Fruit fly (Drosophila melanogaster): Measurements from ENCODE around the gene CG32081.

The CG32081 gene

DNA sequence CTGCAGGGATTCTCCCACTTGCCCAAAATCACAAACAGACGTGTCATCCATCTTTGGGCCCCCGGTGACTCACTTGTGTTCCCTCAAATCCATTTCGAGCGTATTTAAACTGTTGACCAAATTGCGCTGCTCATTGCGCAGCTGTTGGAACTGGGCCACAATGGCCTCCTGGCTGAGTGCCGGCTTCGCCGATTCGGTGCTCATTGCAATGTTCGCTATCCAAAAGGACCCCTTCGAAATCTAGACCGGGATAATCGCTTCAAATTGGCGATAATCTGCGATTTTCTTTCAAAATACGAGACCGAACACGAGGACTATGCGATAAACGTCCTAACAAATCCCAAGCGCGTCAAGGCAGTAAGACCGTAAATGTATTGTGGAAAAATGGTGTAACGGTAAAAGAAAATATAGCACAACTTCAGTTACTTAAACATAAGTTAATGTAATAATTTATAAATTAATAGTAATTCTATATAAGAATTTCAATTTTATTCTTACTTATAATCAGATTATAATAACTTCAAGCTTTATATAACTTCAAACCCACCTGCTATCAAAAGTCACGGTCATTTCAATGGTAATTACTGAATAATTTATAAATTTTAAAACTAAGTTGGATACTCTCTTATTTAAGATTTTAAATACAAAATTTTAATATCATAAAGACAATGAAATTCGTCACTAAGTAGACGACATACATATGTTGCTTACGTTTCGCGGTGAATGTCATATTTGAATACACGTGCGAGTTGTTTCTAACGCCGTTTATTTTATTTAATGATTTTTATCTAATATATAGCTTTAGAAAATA, 46.9 kb downstream of the CG32081 start, which contains the start of the genes Pfdn2 and Noc1 (continued):
- no peak for TF ChIP-seq CG9876 (GFP tag; optimal IDR thresholded peaks at IDR 0.05)
- no peak for TF ChIP-seq BtbVII (GFP tag; optimal IDR thresholded peaks at IDR 0.05)
- peak; percentile 53 for TF ChIP-seq fd3F (GFP tag; optimal IDR thresholded peaks at IDR 0.05)
- no peak; the same call in 1 of the 2 replicates for TF ChIP-seq Bgb (GFP tag; IDR thresholded peaks at IDR 0.05; ENCODE audit: partially characterized antibody)
- peak; percentile 76 for TF ChIP-seq Sox102F (GFP tag; optimal IDR thresholded peaks at IDR 0.05)
- TF ChIP-seq CG12744 (GFP tag; optimal IDR thresholded peaks at IDR 0.05), result no peak
- peak; percentile 55 for TF ChIP-seq CG17829 (tag; optimal IDR thresholded peaks at IDR 0.05)
- TF ChIP-seq TFAM (GFP tag; optimal IDR thresholded peaks at IDR 0.05), result no peak
- TF ChIP-seq tx (GFP tag; optimal IDR thresholded peaks at IDR 0.05), result no peak
- no peak for TF ChIP-seq Antp (GFP tag; optimal IDR thresholded peaks at IDR 0.05)
- no peak for TF ChIP-seq eve (GFP tag; optimal IDR thresholded peaks at IDR 0.05)
- no peak for TF ChIP-seq CG9609 (GFP tag; optimal IDR thresholded peaks at IDR 0.05)
- no peak for TF ChIP-seq CG6654 (GFP tag; optimal IDR thresholded peaks at IDR 0.05)
- 0 out of 3 replicates have a peak, but pooled peaks have one; percentile 35 for TF ChIP-seq Doc3 (GFP tag; IDR thresholded peaks at IDR 0.05; ENCODE audit: partially characterized antibody)
- no peak for TF ChIP-seq CG11696 (GFP tag; IDR thresholded peaks at IDR 0.05)
- no peak; the same call in 1 of the 3 replicates for TF ChIP-seq CG17361 (GFP tag; IDR thresholded peaks at IDR 0.05)
- TF ChIP-seq Fer2 (tag; optimal IDR thresholded peaks at IDR 0.05), result no peak
- TF ChIP-seq Mes4 (GFP tag; optimal IDR thresholded peaks at IDR 0.05), result no peak
- TF ChIP-seq pros (GFP tag; optimal IDR thresholded peaks at IDR 0.05), result no peak
- no peak for TF ChIP-seq kah (GFP tag; optimal IDR thresholded peaks at IDR 0.05)
- TF ChIP-seq gro (GFP tag; optimal IDR thresholded peaks at IDR 0.05), result no peak
- peak; percentile 48; the same call in 1 of the 2 replicates for TF ChIP-seq Xrp1 (GFP tag; IDR thresholded peaks at IDR 0.05)
- TF ChIP-seq CG9437 (GFP tag; optimal IDR thresholded peaks at IDR 0.05), result peak; percentile 31
- peak; percentile 59 for TF ChIP-seq CG4617 (GFP tag; optimal IDR thresholded peaks at IDR 0.05; ENCODE audit: borderline replicate concordance)
- TF ChIP-seq CG11695 (GFP tag; IDR thresholded peaks at IDR 0.05), result peak; percentile 49; the same call in 1 of the 3 replicates

All from whole organism, embryonic.